Worm (Caenorhabditis elegans): ENCODE measurements around the gene col-128.

- TF ChIP-seq him-1 (tag; optimal IDR thresholded peaks at IDR 0.05): peak; percentile 50
- TF ChIP-seq dao-5 (tag; optimal IDR thresholded peaks at IDR 0.05): no peak
Observed at ce11 chrIV:11524241-11524692, 27.5 kb downstream of the col-128 start, which contains the start of gene mep-1.

All from whole organism, L4/young adult.